Fruit fly (Drosophila melanogaster): ENCODE measurements around the gene mxc.

Gene mxc

dm6 chrX:9223182-9223581 is 20.1 kb downstream of the mxc start, which contains the start of gene t:
Gene t, minus strand, starts transcription at chrX:9223257.
- TF ChIP-seq usp (GFP tag; optimal IDR thresholded peaks at IDR 0.05) = no peak
- TF ChIP-seq HLH106 (tag; optimal IDR thresholded peaks at IDR 0.05) = no peak
- no peak for TF ChIP-seq CG9705 (GFP tag; optimal IDR thresholded peaks at IDR 0.05)
- TF ChIP-seq Hr78 (GFP tag; optimal IDR thresholded peaks at IDR 0.05) = no peak
- no peak for TF ChIP-seq brk (GFP tag; optimal IDR thresholded peaks at IDR 0.05)
- no peak for TF ChIP-seq Abd-B (GFP tag; optimal IDR thresholded peaks at IDR 0.05)
- no peak for TF ChIP-seq br (GFP tag; optimal IDR thresholded peaks at IDR 0.05)
- TF ChIP-seq sv (GFP tag; optimal IDR thresholded peaks at IDR 0.05) = no peak

DNA sequence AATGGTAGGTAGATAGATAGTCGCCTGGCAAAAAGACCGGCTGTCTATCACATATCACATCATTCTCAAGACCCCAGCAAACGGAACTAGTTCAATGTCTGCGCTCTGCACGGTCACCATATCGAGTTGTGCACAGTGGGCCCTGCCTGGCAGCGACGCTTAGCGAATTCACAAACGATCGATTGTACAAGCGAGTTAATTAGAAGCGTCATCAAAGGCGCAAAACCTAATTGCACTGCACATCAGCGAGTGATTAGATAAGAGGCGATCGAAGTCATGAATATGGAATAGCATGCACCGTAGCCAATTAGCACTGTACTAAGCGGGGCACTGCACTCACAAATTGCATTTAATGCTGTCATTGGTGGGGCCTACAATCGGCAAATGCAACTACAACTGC is 22.8 kb downstream of the mxc start:
- no peak for TF ChIP-seq N (GFP tag; optimal IDR thresholded peaks at IDR 0.05)
- TF ChIP-seq Dif (GFP tag; optimal IDR thresholded peaks at IDR 0.05; ENCODE audit: partially characterized antibody) = no peak
- TF ChIP-seq sage (GFP tag; optimal IDR thresholded peaks at IDR 0.05) = no peak
- TF ChIP-seq lola (GFP tag; optimal IDR thresholded peaks at IDR 0.05) = no peak
- TF ChIP-seq brk (GFP tag; optimal IDR thresholded peaks at IDR 0.05) = no peak
- no peak for TF ChIP-seq pan (optimal IDR thresholded peaks at IDR 0.05)
- TF ChIP-seq foxo (GFP tag; optimal IDR thresholded peaks at IDR 0.05) = peak in 1 of 2 experiments; percentile 3
- TF ChIP-seq br (GFP tag; optimal IDR thresholded peaks at IDR 0.05) = no peak

DNA sequence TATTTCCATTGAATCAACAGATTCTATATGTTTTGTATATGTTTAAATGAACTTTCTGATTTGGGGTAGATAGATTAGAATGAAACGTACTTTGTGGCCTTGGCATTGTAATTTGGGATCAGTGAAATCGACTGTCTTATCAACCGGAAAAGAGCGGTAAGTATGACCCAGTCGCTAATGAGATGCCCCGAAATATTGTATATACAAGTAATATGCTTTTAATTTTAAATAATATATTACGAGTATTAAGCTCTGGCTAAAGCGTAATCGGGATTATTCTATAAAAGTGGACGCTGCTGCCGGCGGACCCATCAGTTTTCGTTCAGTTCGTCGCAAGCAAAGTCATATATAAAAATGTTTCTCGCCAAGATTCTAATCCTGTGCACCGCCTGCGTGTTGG is 26.7 kb downstream of the mxc start, which contains the start of gene CG15369:
TSS of gene CG15369 (plus strand) at position 301 of the 400 bp plus-strand sequence.
- TF ChIP-seq sage (GFP tag; optimal IDR thresholded peaks at IDR 0.05) = no peak
- TF ChIP-seq tai (GFP tag; optimal IDR thresholded peaks at IDR 0.05) = no peak
- no peak for TF ChIP-seq sv (GFP tag; optimal IDR thresholded peaks at IDR 0.05)

- TF ChIP-seq h (GFP tag; optimal IDR thresholded peaks at IDR 0.05) (no peak), dl (GFP tag; optimal IDR thresholded peaks at IDR 0.05; ENCODE audit: insufficient read depth in 1 of 2, partially characterized antibody in 2 of 2) (no peak), psq (GFP tag; optimal IDR thresholded peaks at IDR 0.05) (no peak), Dfd (GFP tag; optimal IDR thresholded peaks at IDR 0.05) (no peak), Hr83 (GFP tag; optimal IDR thresholded peaks at IDR 0.05; ENCODE audit: poor library complexity, severe bottlenecking) (no peak), sage (GFP tag; optimal IDR thresholded peaks at IDR 0.05) (no peak), Dif (GFP tag; optimal IDR thresholded peaks at IDR 0.05; ENCODE audit: partially characterized antibody) (no peak), N (GFP tag; optimal IDR thresholded peaks at IDR 0.05) (no peak), woc (GFP tag; optimal IDR thresholded peaks at IDR 0.05) (no peak), lola (GFP tag; optimal IDR thresholded peaks at IDR 0.05) (no peak), Hr78 (GFP tag; optimal IDR thresholded peaks at IDR 0.05) (no peak), dmrt93B (GFP tag; optimal IDR thresholded peaks at IDR 0.05) (no peak), HLH106 (tag; optimal IDR thresholded peaks at IDR 0.05) (no peak), brk (GFP tag; optimal IDR thresholded peaks at IDR 0.05) (no peak)
Observed at dm6 chrX:9215485-9215884, 27.8 kb downstream of the mxc start, which contains the start of gene CG15368. Gene CG15368, plus strand, starts transcription at chrX:9215785.

DNA sequence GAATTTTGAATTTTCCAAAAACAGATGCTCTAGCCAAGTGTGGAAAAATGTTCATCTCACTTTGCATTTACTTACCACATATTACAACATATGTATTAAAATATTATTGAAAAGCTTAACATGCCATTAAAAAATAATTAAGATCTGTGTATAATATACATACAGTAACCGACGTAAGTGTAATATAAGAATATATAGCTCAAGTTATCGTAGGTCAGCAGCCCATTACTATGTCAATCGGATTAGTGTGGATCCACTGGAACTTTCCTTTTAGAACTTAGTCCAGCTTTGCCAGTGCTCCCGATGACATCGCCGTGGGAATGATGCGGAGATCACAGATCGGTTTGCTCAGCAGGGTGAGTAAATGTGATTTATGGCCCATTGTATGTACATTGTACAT is 28.7 kb downstream of the mxc start, which contains the start of gene Obp8a:
TSS of gene Obp8a (plus strand) at position 301 of the 400 bp plus-strand sequence.
- TF ChIP-seq Hr83 (GFP tag; optimal IDR thresholded peaks at IDR 0.05; ENCODE audit: poor library complexity, severe bottlenecking) (no peak), foxo (GFP tag; optimal IDR thresholded peaks at IDR 0.05) (no peak), Myc (optimal IDR thresholded peaks at IDR 0.05) (no peak), Vsx2 (GFP tag; optimal IDR thresholded peaks at IDR 0.05; ENCODE audit: partially characterized antibody) (no peak), GATAd (GFP tag; optimal IDR thresholded peaks at IDR 0.05) (no peak), Abd-B (GFP tag; optimal IDR thresholded peaks at IDR 0.05) (no peak), CG9705 (GFP tag; optimal IDR thresholded peaks at IDR 0.05) (no peak)

DNA sequence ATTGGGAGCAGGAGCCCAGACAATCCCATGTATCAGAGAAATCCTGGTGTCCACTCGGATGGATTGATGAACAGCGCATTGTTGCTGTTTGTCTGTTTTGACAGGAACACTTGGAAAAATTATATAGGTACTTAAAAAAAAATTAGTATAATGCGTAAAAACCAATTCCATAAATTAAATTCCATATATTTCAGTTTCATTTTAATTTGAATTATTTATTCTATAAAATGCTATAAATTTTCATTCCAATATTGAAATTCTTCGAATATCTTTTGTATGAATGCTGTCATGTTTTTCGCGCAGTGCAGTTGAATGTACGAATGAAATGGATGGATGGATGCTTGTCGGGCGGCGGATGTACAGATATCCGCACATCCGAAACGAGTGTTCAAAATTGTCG is 32.5 kb downstream of the mxc start, which contains the start of gene SmydA-9:
TSS of gene SmydA-9 (minus strand) at position 101 of the 400 bp plus-strand sequence.
- TF ChIP-seq CG9705 (GFP tag; optimal IDR thresholded peaks at IDR 0.05) (no peak), Dif (GFP tag; optimal IDR thresholded peaks at IDR 0.05; ENCODE audit: partially characterized antibody) (no peak), Mio (GFP tag; optimal IDR thresholded peaks at IDR 0.05) (no peak), br (GFP tag; optimal IDR thresholded peaks at IDR 0.05) (no peak), h (GFP tag; optimal IDR thresholded peaks at IDR 0.05) (peak; percentile 7), woc (GFP tag; optimal IDR thresholded peaks at IDR 0.05) (no peak), CG32264 (GFP tag; optimal IDR thresholded peaks at IDR 0.05) (no peak), HLH106 (tag; optimal IDR thresholded peaks at IDR 0.05) (peak; percentile 48), dl (GFP tag; optimal IDR thresholded peaks at IDR 0.05; ENCODE audit: insufficient read depth in 1 of 2, partially characterized antibody in 2 of 2) (no peak), Vsx2 (GFP tag; optimal IDR thresholded peaks at IDR 0.05; ENCODE audit: partially characterized antibody) (no peak), foxo (GFP tag; optimal IDR thresholded peaks at IDR 0.05) (no peak), jim (GFP tag; optimal IDR thresholded peaks at IDR 0.05) (no peak), CrebA (GFP tag; optimal IDR thresholded peaks at IDR 0.05; ENCODE audit: borderline replicate concordance) (no peak), lola (GFP tag; optimal IDR thresholded peaks at IDR 0.05) (no peak), dmrt93B (GFP tag; optimal IDR thresholded peaks at IDR 0.05) (no peak)
